Worm (Caenorhabditis elegans): ENCODE data around the gene fbxc-55.

DNA sequence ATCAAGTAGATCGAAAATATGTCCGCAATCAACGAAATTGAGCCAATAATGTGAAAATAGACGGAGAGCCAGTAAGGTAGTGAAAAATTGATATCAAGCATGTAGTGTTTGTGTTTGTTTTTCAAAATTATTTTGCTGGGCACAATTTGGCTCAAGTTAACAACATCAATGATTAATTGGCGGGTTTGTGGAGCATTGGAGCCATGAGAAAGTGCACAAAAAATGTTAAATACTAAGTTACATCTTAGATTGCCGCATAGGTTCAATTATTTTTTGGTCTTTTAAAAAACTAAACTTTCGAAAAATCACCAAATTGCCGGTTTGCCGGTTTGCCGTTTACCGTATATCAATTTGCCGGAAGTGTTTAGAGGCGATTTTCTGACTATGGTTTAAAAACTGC, 32.2 kb downstream of the fbxc-55 start, which contains the start of gene sri-54:
- TF ChIP-seq nhr-12 (tag; optimal IDR thresholded peaks at IDR 0.05) (no peak), ceh-82 (tag; optimal IDR thresholded peaks at IDR 0.05) (no peak), tbx-2 (tag; optimal IDR thresholded peaks at IDR 0.05) (no peak)

All from whole organism, L3 larva.